Worm (Caenorhabditis elegans) whole organism, young adult: ENCODE data around the gene flh-2.

Experiments used
- B0261.1 ChIP-seq: sonication (generic microtip); optimal IDR thresholded peaks from 2 replicates; lab custom pipeline; 2016; ENCODE audit warnings: mild to moderate bottlenecking, missing genetic modification characterization, moderate library complexity, missing compliant biosample characterization
- B0336.3 ChIP-seq: fragments of 200-800 bp; sonication (Bioruptor generic); IDR thresholded peaks from 2 replicates; pipeline ENCODE4 v1.3.6; 2022; ENCODE audit warnings: missing genetic modification characterization, missing compliant biosample characterization
- D2030.7 ChIP-seq: fragments of 200-800 bp; sonication (Bioruptor generic); IDR thresholded peaks from 2 replicates; pipeline ENCODE4 v1.3.6; 2022; ENCODE audit warnings: missing genetic modification reagents, missing genetic modification characterization, missing compliant biosample characterization
- F22D6.2 ChIP-seq: sonication (generic microtip); optimal IDR thresholded peaks from 2 replicates; lab custom pipeline; 2016; ENCODE audit warnings: mild to moderate bottlenecking, missing genetic modification characterization, missing compliant biosample characterization
- F37B4.10 ChIP-seq: fragments of 200-800 bp; sonication (Bioruptor generic); IDR thresholded peaks from 2 replicates; pipeline ENCODE4 v1.3.6; 2022; ENCODE audit warnings: missing genetic modification characterization, missing compliant biosample characterization
- F49E8.2 ChIP-seq: sonication (generic microtip); optimal IDR thresholded peaks from 3 replicates; lab custom pipeline; 2017; ENCODE audit warnings: missing genetic modification characterization, mild to moderate bottlenecking, missing compliant biosample characterization, antibody characterized with exemption, moderate library complexity; ENCODE audit not compliant: insufficient read depth
- F57A8.1 ChIP-seq: fragments of 200-800 bp; sonication (Bioruptor generic); optimal IDR thresholded peaks from 2 replicates; lab custom pipeline; 2018; ENCODE audit warnings: mild to moderate bottlenecking, missing genetic modification characterization, moderate library complexity, missing compliant biosample characterization
- F57C9.4 ChIP-seq: sonication (generic microtip); optimal IDR thresholded peaks from 2 replicates; lab custom pipeline; 2017; ENCODE audit warnings: mild to moderate bottlenecking, missing genetic modification characterization, missing compliant biosample characterization
- K11D2.4 ChIP-seq: fragments of 200-800 bp; sonication (Bioruptor generic); IDR thresholded peaks from 2 replicates; pipeline ENCODE4 v1.3.6; 2022; ENCODE audit warnings: missing genetic modification reagents, missing genetic modification characterization, missing compliant biosample characterization
- T07F8.4 ChIP-seq: sonication (generic microtip); optimal IDR thresholded peaks from 2 replicates; lab custom pipeline; 2016; ENCODE audit warnings: mild to moderate bottlenecking, missing genetic modification characterization, moderate library complexity, missing compliant biosample characterization
- Y56A3A.18 ChIP-seq: fragments of 200-800 bp; sonication (Bioruptor generic); IDR thresholded peaks from 2 replicates; pipeline ENCODE4 v1.3.6; 2022; ENCODE audit warnings: missing genetic modification reagents, missing genetic modification characterization, missing compliant biosample characterization
- Y67H2A.10 ChIP-seq: fragments of 200-800 bp; sonication (Bioruptor generic); conservative IDR thresholded peaks from 2 replicates; pipeline ENCODE4 v1.3.6; 2022; ENCODE audit warnings: missing genetic modification reagents, missing genetic modification characterization, missing compliant biosample characterization
- Y95B8A.8 ChIP-seq: fragments of 200-800 bp; sonication (Bioruptor generic); IDR thresholded peaks from 2 replicates; pipeline ENCODE4 v1.3.6; 2022; ENCODE audit warnings: missing genetic modification reagents, missing genetic modification characterization, missing compliant biosample characterization
- aptf-2 ChIP-seq: fragments of 200-800 bp; sonication (Bioruptor generic); conservative IDR thresholded peaks from 2 replicates; pipeline ENCODE4 v1.3.6; 2022; ENCODE audit warnings: missing genetic modification reagents, missing genetic modification characterization, missing compliant biosample characterization
- attf-3 ChIP-seq: fragments of 200-800 bp; sonication (Bioruptor generic); conservative IDR thresholded peaks from 2 replicates; pipeline ENCODE4 v1.3.6; 2022; ENCODE audit warnings: missing genetic modification reagents, missing genetic modification characterization, missing compliant biosample characterization
- bed-2 ChIP-seq: fragments of 200-800 bp; sonication (Bioruptor generic); IDR thresholded peaks from 2 replicates; pipeline ENCODE4 v1.3.6; 2022; ENCODE audit warnings: missing genetic modification reagents, missing genetic modification characterization, missing compliant biosample characterization
- cebp-1 ChIP-seq, 2 experiments: fragments of 200-800 bp in 1 of 2; sonication (Bioruptor generic) in 1 of 2; sonication (generic microtip) in 1 of 2; IDR thresholded peaks in 1 of 2; optimal IDR thresholded peaks in 1 of 2; 2 replicates each; pipeline versions ENCODE4 v1.3.6 to Lab custom; 2017 to 2022; ENCODE audit warnings: missing compliant biosample characterization in 2 of 2, missing genetic modification characterization in 2 of 2, mild to moderate bottlenecking in 1 of 2, missing genetic modification reagents in 1 of 2, moderate library complexity in 1 of 2
- cebp-2 ChIP-seq: fragments of 200-800 bp; sonication (Bioruptor generic); IDR thresholded peaks from 2 replicates; pipeline ENCODE4 v1.3.6; 2022; ENCODE audit warnings: missing genetic modification characterization, missing compliant biosample characterization
- ceh-58 ChIP-seq: fragments of 200-800 bp; sonication (Bioruptor generic); IDR thresholded peaks from 2 replicates; pipeline ENCODE4 v1.3.6; 2022; ENCODE audit warnings: missing genetic modification characterization, missing compliant biosample characterization
- dpff-1 ChIP-seq: sonication (generic microtip); optimal IDR thresholded peaks from 2 replicates; lab custom pipeline; 2017; ENCODE audit warnings: mild to moderate bottlenecking, missing genetic modification characterization, missing compliant biosample characterization
- dpl-1 ChIP-seq: fragments of 150-350 bp; optimal IDR thresholded peaks from 2 replicates; lab custom pipeline; 2014; ENCODE audit warnings: missing biosample characterization, missing genetic modification reagents, missing genetic modification characterization
- ekl-4 ChIP-seq: fragments of 200-800 bp; sonication (Bioruptor generic); IDR thresholded peaks from 2 replicates; pipeline ENCODE4 v1.3.6; 2022; ENCODE audit warnings: missing genetic modification reagents, missing genetic modification characterization, missing compliant biosample characterization
- fkh-3 ChIP-seq: sonication (generic microtip); optimal IDR thresholded peaks from 2 replicates; lab custom pipeline; 2016; ENCODE audit warnings: mild to moderate bottlenecking, missing genetic modification characterization, missing compliant biosample characterization
- him-1 ChIP-seq: sonication (generic microtip); optimal IDR thresholded peaks from 2 replicates; lab custom pipeline; 2016; ENCODE audit warnings: missing genotype, missing genetic modification reagents, missing genetic modification characterization, missing compliant biosample characterization
- hlh-26 ChIP-seq: fragments of 200-800 bp; sonication (Bioruptor generic); conservative IDR thresholded peaks from 2 replicates; pipeline ENCODE4 v1.3.6; 2022; ENCODE audit warnings: missing genetic modification reagents, missing genetic modification characterization, missing compliant biosample characterization
- hmg-20 ChIP-seq: fragments of 200-800 bp; sonication (Bioruptor generic); IDR thresholded peaks from 2 replicates; pipeline ENCODE4 v1.3.6; 2022; ENCODE audit warnings: missing genetic modification reagents, missing genetic modification characterization, missing compliant biosample characterization
- let-526 ChIP-seq: fragments of 200-800 bp; sonication (Bioruptor generic); IDR thresholded peaks from 2 replicates; pipeline ENCODE4 v1.3.6; 2022; ENCODE audit warnings: missing genetic modification reagents, missing genetic modification characterization, missing compliant biosample characterization
- lin-26 ChIP-seq: fragments of 200-800 bp; sonication (Bioruptor generic); IDR thresholded peaks from 2 replicates; pipeline ENCODE4 v1.3.6; 2022; ENCODE audit warnings: missing genetic modification reagents, missing genetic modification characterization, missing compliant biosample characterization
- madf-10 ChIP-seq: sonication (generic microtip); optimal IDR thresholded peaks from 2 replicates; lab custom pipeline; 2016; ENCODE audit warnings: mild to moderate bottlenecking, missing genetic modification characterization, missing compliant biosample characterization
- madf-6 ChIP-seq: fragments of 200-800 bp; sonication (Bioruptor generic); IDR thresholded peaks from 2 replicates; pipeline ENCODE4 v1.3.6; 2022; ENCODE audit warnings: missing genetic modification reagents, missing genetic modification characterization, missing compliant biosample characterization
- mel-28 ChIP-seq: sonication (generic microtip); optimal IDR thresholded peaks from 2 replicates; lab custom pipeline; 2016; ENCODE audit warnings: borderline replicate concordance, mild to moderate bottlenecking, missing genetic modification characterization, missing compliant biosample characterization
- mxl-1 ChIP-seq: sonication (generic microtip); optimal IDR thresholded peaks from 2 replicates; lab custom pipeline; 2016; ENCODE audit warnings: missing genetic modification characterization, missing compliant biosample characterization
- nhr-27 ChIP-seq: fragments of 200-800 bp; sonication (Bioruptor generic); optimal IDR thresholded peaks from 2 replicates; lab custom pipeline; 2018; ENCODE audit warnings: mild to moderate bottlenecking, missing genetic modification characterization, moderate library complexity, missing compliant biosample characterization
- nhr-80 ChIP-seq: sonication (generic microtip); optimal IDR thresholded peaks from 2 replicates; lab custom pipeline; 2016; ENCODE audit warnings: missing genetic modification characterization, missing compliant biosample characterization
- pbrm-1 ChIP-seq: fragments of 200-800 bp; sonication (Bioruptor generic); IDR thresholded peaks from 2 replicates; pipeline ENCODE4 v1.3.6; 2022; ENCODE audit warnings: missing genetic modification reagents, missing genetic modification characterization, missing compliant biosample characterization
- repo-1 ChIP-seq: sonication (generic microtip); optimal IDR thresholded peaks from 2 replicates; lab custom pipeline; 2017; ENCODE audit warnings: mild to moderate bottlenecking, missing genetic modification characterization, missing compliant biosample characterization
- snpc-4 ChIP-seq, 5 experiments: fragments of 150-350 bp in 1 of 5; sonication (generic microtip) in 4 of 5; optimal IDR thresholded peaks; 2 replicates each; lab custom pipeline; 2014 to 2018; ENCODE audit warnings: missing genetic modification characterization in 5 of 5, missing biosample characterization in 3 of 5, antibody characterized with exemption in 2 of 5, mild to moderate bottlenecking in 2 of 5, missing compliant biosample characterization in 2 of 5, missing genotype in 2 of 5, moderate library complexity in 2 of 5, missing genetic modification reagents in 1 of 5
- somi-1 ChIP-seq: fragments of 200-800 bp; sonication (Bioruptor generic); optimal IDR thresholded peaks from 2 replicates; lab custom pipeline; 2018; ENCODE audit warnings: mild to moderate bottlenecking, missing genetic modification characterization, missing compliant biosample characterization
- ztf-18 ChIP-seq: sonication (generic microtip); optimal IDR thresholded peaks from 2 replicates; lab custom pipeline; 2016; ENCODE audit warnings: missing genotype, mild to moderate bottlenecking, missing genetic modification characterization, missing compliant biosample characterization

The flh-2 gene

ce11 chrIII:4960204-4960603 is 8.3 kb downstream of the flh-2 start, which contains the start of gene C27F2.4 (continued):
- no peak for TF ChIP-seq nhr-80 (tag; lab: Kevin White, UChicago)
- TF ChIP-seq somi-1 (GFP tag; lab: Kevin White, UChicago), result no peak
- no peak for TF ChIP-seq let-526 (GFP tag; lab: Robert Waterston, UW)
- TF ChIP-seq Y67H2A.10 (GFP tag; lab: Robert Waterston, UW), result no peak
- no peak for TF ChIP-seq bed-2 (GFP tag; lab: Robert Waterston, UW)
- no peak for TF ChIP-seq F37B4.10
- TF ChIP-seq, all 124 proteins: peak for 0

- no peak for TF ChIP-seq D2030.7 (GFP tag; lab: Robert Waterston, UW)
- no peak for TF ChIP-seq hmg-20
- no peak for TF ChIP-seq bed-2 (GFP tag; lab: Robert Waterston, UW)
- no peak for TF ChIP-seq ceh-58 (GFP tag; lab: Robert Waterston, UW)
- no peak for TF ChIP-seq F57C9.4
- no peak for TF ChIP-seq pbrm-1 (GFP tag; lab: Robert Waterston, UW)
- TF ChIP-seq cebp-1 (GFP tag; IDR thresholded peaks at IDR 0.05; lab: Robert Waterston, UW), result no peak
- TF ChIP-seq cebp-1 (tag; optimal IDR thresholded peaks at IDR 0.05; lab: Kevin White, UChicago), result no peak
- no peak for TF ChIP-seq F22D6.2
- peak; percentile 38; the same call in 1 of the 2 replicates for TF ChIP-seq lin-26 (GFP tag; lab: Robert Waterston, UW)
- no peak for TF ChIP-seq snpc-4 (GFP tag; optimal IDR thresholded peaks at IDR 0.05; lab: Kevin White, UChicago)
- TF ChIP-seq snpc-4 (tag; optimal IDR thresholded peaks at IDR 0.05; lab: Kevin White, UChicago), result no peak
- TF ChIP-seq ekl-4, result 0 out of 2 replicates have a peak, but pooled peaks have one; percentile 18
- no peak for TF ChIP-seq fkh-3
- TF ChIP-seq dpl-1 (GFP tag; lab: Kevin White, UChicago), result no peak
- no peak for TF ChIP-seq madf-10 (tag; lab: Kevin White, UChicago)
- no peak for TF ChIP-seq mxl-1 (tag; lab: Kevin White, UChicago)
- TF ChIP-seq B0336.3 (GFP tag; lab: Robert Waterston, UW), result no peak
- no peak for TF ChIP-seq dpff-1 (tag; lab: Kevin White, UChicago)
- no peak for TF ChIP-seq Y56A3A.18 (GFP tag; lab: Robert Waterston, UW)
- TF ChIP-seq F57A8.1, result no peak
- no peak for TF ChIP-seq Y95B8A.8 (GFP tag; lab: Robert Waterston, UW)
- TF ChIP-seq T07F8.4 (tag; lab: Kevin White, UChicago), result no peak
- TF ChIP-seq aptf-2 (GFP tag; lab: Robert Waterston, UW), result no peak
- no peak for TF ChIP-seq attf-3 (GFP tag; lab: Robert Waterston, UW)
- peak; percentile 9 for TF ChIP-seq ztf-18 (tag; lab: Kevin White, UChicago)
- TF ChIP-seq madf-6, result peak; percentile 34; the same call in 1 of the 2 replicates
- TF ChIP-seq hlh-26 (GFP tag; lab: Robert Waterston, UW), result no peak
- TF ChIP-seq, all 124 proteins: peak for 4
These were observed 9.4 kb downstream of the flh-2 start for ce11 chrIII:4961281-4961680.

- no peak for TF ChIP-seq B0261.1 (tag; lab: Kevin White, UChicago)
- no peak for TF ChIP-seq cebp-2 (GFP tag; lab: Robert Waterston, UW)
- TF ChIP-seq him-1 (tag; lab: Kevin White, UChicago), result no peak
- TF ChIP-seq repo-1, result no peak
- no peak for TF ChIP-seq F49E8.2 (tag; lab: Kevin White, UChicago)
- no peak for TF ChIP-seq K11D2.4 (GFP tag; lab: Robert Waterston, UW)
- no peak for TF ChIP-seq mel-28 (tag; lab: Kevin White, UChicago)
- no peak for TF ChIP-seq nhr-27 (tag; lab: Kevin White, UChicago)
These were observed 10.5 kb downstream of the flh-2 start, which contains the start of gene vps-22 for ce11 chrIII:4962393-4962792. TSS of gene vps-22 (minus strand) at chrIII:4962493.
